Fruit fly (Drosophila melanogaster): Measurements from ENCODE around the gene Deaf1.

Gene Deaf1

DNA sequence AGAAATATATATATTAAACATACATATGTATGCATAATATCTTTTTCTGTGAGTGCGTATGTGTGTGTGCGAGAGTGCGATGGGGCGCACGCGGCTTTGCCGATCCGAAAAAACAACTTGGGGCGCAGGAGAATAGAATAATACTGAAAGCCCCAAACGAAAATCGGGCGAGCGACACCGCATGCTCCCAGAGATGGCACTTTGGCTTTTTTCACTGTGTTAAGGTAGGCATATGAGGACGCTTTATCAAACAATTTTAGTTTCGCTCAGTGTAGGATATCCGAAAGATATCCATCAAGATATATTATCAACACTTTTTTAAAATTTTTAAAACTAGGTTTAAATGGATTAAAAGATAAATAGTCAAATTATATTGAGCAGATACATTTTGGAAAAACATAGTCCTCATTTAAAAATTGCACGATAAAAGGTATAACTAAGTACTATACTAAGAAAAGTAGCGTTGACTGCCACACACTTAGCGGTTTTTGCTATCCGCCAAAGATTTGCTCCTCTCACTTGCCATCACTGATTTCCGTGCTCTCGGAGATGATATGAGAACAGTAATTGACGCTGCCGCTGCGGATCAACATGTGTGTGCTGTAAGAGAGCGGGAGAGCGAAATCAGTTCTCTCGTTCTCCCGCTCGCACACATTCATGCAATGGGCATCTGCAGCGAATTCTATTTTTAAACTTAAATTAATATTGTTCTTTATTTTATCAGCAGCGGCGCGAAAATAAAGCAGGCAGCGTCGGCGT is 26.9 kb upstream of the Deaf1 start (continued):
- TF ChIP-seq CG4424 (GFP tag; optimal IDR thresholded peaks at IDR 0.05): peak; percentile 55
- TF ChIP-seq HLH54F (GFP tag; optimal IDR thresholded peaks at IDR 0.05): peak; percentile 57
- peak; percentile 47 for TF ChIP-seq CG17829 (tag; optimal IDR thresholded peaks at IDR 0.05)
- no peak for TF ChIP-seq CG6854 (GFP tag; optimal IDR thresholded peaks at IDR 0.05)
- TF ChIP-seq CG30431 (GFP tag; optimal IDR thresholded peaks at IDR 0.05): peak; percentile 47
- TF ChIP-seq CG7357 (GFP tag; IDR thresholded peaks at IDR 0.05): peak; percentile 51; the same call in 2 of the 3 replicates
- no peak for TF ChIP-seq CTCF (GFP tag; optimal IDR thresholded peaks at IDR 0.05)
- TF ChIP-seq nerfin-2 (GFP tag; IDR thresholded peaks at IDR 0.05; ENCODE audit: partially characterized antibody): no peak
- no peak for TF ChIP-seq Vsx1 (GFP tag; optimal IDR thresholded peaks at IDR 0.05)
- TF ChIP-seq CG1529 (GFP tag; optimal IDR thresholded peaks at IDR 0.05): no peak
- no peak for TF ChIP-seq Asciz (GFP tag; optimal IDR thresholded peaks at IDR 0.05)
- TF ChIP-seq CG6654 (GFP tag; optimal IDR thresholded peaks at IDR 0.05): peak; percentile 30
- peak; percentile 32; the same call in 1 of the 2 replicates for TF ChIP-seq sisA (GFP tag; IDR thresholded peaks at IDR 0.05)
- no peak for TF ChIP-seq pb (GFP tag; optimal IDR thresholded peaks at IDR 0.05)
- TF ChIP-seq CG9817 (tag; optimal IDR thresholded peaks at IDR 0.05): peak; percentile 57
- TF ChIP-seq bab2 (GFP tag; optimal IDR thresholded peaks at IDR 0.05): peak; percentile 32
- peak; percentile 45 for TF ChIP-seq CG13296 (GFP tag; optimal IDR thresholded peaks at IDR 0.05)
- peak; percentile 74 for TF ChIP-seq CG8290 (GFP tag; optimal IDR thresholded peaks at IDR 0.05)
- TF ChIP-seq CG8290 (tag; optimal IDR thresholded peaks at IDR 0.05): peak; percentile 29 to 31
- peak; percentile 69 for TF ChIP-seq Atf6 (GFP tag; IDR thresholded peaks at IDR 0.05)
- peak; percentile 77 for TF ChIP-seq CG2678 (tag; optimal IDR thresholded peaks at IDR 0.05)
- TF ChIP-seq MBD-R2 (GFP tag; IDR thresholded peaks at IDR 0.05): 0 out of 2 replicates have a peak, but pooled peaks have one; percentile 15
- TF ChIP-seq CG17361 (GFP tag; IDR thresholded peaks at IDR 0.05): peak; percentile 83
- TF ChIP-seq pho (GFP tag; optimal IDR thresholded peaks at IDR 0.05): peak; percentile 69
- TF ChIP-seq CG34376 (GFP tag; optimal IDR thresholded peaks at IDR 0.05): peak; percentile 29
- peak; percentile 54; the same call in 1 of the 3 replicates for TF ChIP-seq CG34422 (GFP tag; IDR thresholded peaks at IDR 0.05)
- TF ChIP-seq zfh2 (GFP tag; optimal IDR thresholded peaks at IDR 0.05): peak; percentile 70
- TF ChIP-seq Dip2 (GFP tag; IDR thresholded peaks at IDR 0.05): no peak
- peak; percentile 24 for TF ChIP-seq sug (tag; optimal IDR thresholded peaks at IDR 0.05)
- peak; percentile 28 for TF ChIP-seq CG13123 (GFP tag; optimal IDR thresholded peaks at IDR 0.05)
- TF ChIP-seq CG32532 (GFP tag; IDR thresholded peaks at IDR 0.05): peak; percentile 37; the same call in 1 of the 2 replicates
- 0 out of 2 replicates have a peak, but pooled peaks have one; percentile 38 for TF ChIP-seq unc-4 (GFP tag; IDR thresholded peaks at IDR 0.05; ENCODE audit: partially characterized antibody)
- peak; percentile 17 for TF ChIP-seq E2f2 (GFP tag; IDR thresholded peaks at IDR 0.05)
- peak; percentile 67 for TF ChIP-seq dmrt99B (tag; optimal IDR thresholded peaks at IDR 0.05)
- peak; percentile 42; the same call in 1 of the 2 replicates for TF ChIP-seq ara (GFP tag; IDR thresholded peaks at IDR 0.05)
- peak; percentile 15 for TF ChIP-seq NC2β (GFP tag; optimal IDR thresholded peaks at IDR 0.05)
- peak; percentile 71 for TF ChIP-seq CG10147 (GFP tag; optimal IDR thresholded peaks at IDR 0.05)
- TF ChIP-seq Hr51 (GFP tag; optimal IDR thresholded peaks at IDR 0.05): peak; percentile 14 to 69
- no peak for TF ChIP-seq Sin3A (optimal IDR thresholded peaks at IDR 0.05)
- TF ChIP-seq CG30403 (GFP tag; optimal IDR thresholded peaks at IDR 0.05): peak; percentile 88
- TF ChIP-seq Eip74EF (GFP tag; optimal IDR thresholded peaks at IDR 0.05): no peak
- peak; percentile 55 for TF ChIP-seq ewg (GFP tag; optimal IDR thresholded peaks at IDR 0.05)
- peak; percentile 34 for TF ChIP-seq Sry-δ (GFP tag; optimal IDR thresholded peaks at IDR 0.05)
- TF ChIP-seq Bteb2 (GFP tag; optimal IDR thresholded peaks at IDR 0.05): peak; percentile 28
- no peak for TF ChIP-seq H15 (GFP tag; IDR thresholded peaks at IDR 0.05)
- TF ChIP-seq CG10209 (GFP tag; optimal IDR thresholded peaks at IDR 0.05): peak; percentile 75
- peak; percentile 9 for TF ChIP-seq CG12769 (tag; optimal IDR thresholded peaks at IDR 0.05)
- peak; percentile 70 for TF ChIP-seq NfI (GFP tag; optimal IDR thresholded peaks at IDR 0.05)
- peak; percentile 53 for TF ChIP-seq gcm2 (GFP tag; optimal IDR thresholded peaks at IDR 0.05)
- no peak for TF ChIP-seq CG7271 (tag; optimal IDR thresholded peaks at IDR 0.05)

Data from whole organism, embryonic.